Fruit fly (Drosophila melanogaster) whole organism, prepupa: ENCODE data around the gene CG4287.

Experiments
- Blimp-1 ChIP-seq: fragments of 200-800 bp; sonication (Bioruptor generic); optimal IDR thresholded peaks from 3 replicates; lab custom pipeline; 2017; ENCODE audit warnings: missing biosample characterization, missing genetic modification characterization, mild to moderate bottlenecking, moderate library complexity, missing genetic modification reagents
- CG10669 ChIP-seq: fragments of 200-800 bp; sonication (Bioruptor generic); optimal IDR thresholded peaks from 3 replicates; lab custom pipeline; 2018; ENCODE audit warnings: missing biosample characterization, mild to moderate bottlenecking, missing genetic modification characterization, moderate library complexity
- CG11294 ChIP-seq: fragments of 200-800 bp; sonication (Bioruptor generic); IDR thresholded peaks from 2 replicates; pipeline ENCODE4 v1.3.6; 2022; ENCODE audit warnings: missing biosample characterization, missing genetic modification characterization
- CG11902 ChIP-seq: fragments of 200-800 bp; sonication (Bioruptor generic); optimal IDR thresholded peaks from 3 replicates; lab custom pipeline; 2016; ENCODE audit warnings: missing biosample characterization, missing genetic modification characterization
- CG15336 ChIP-seq: fragments of 200-800 bp; sonication (Bioruptor generic); IDR thresholded peaks from 2 replicates; pipeline ENCODE4 v1.3.6; 2022; ENCODE audit warnings: missing biosample characterization, missing genetic modification characterization
- CG1621 ChIP-seq: fragments of 200-800 bp; sonication (Bioruptor generic); optimal IDR thresholded peaks from 3 replicates; lab custom pipeline; 2018; ENCODE audit warnings: missing biosample characterization, mild to moderate bottlenecking, missing genetic modification characterization
- CG16779 ChIP-seq: fragments of 200-800 bp; sonication (Bioruptor generic); optimal IDR thresholded peaks from 3 replicates; lab custom pipeline; 2017; ENCODE audit warnings: missing biosample characterization, mild to moderate bottlenecking, missing genetic modification characterization
- CG3032 ChIP-seq: fragments of 200-800 bp; optimal IDR thresholded peaks from 2 replicates; lab custom pipeline; 2019; ENCODE audit warnings: missing biosample characterization, mild to moderate bottlenecking, missing genetic modification characterization, moderate library complexity
- CG31627 ChIP-seq: fragments of 200-800 bp; sonication (Bioruptor generic); optimal IDR thresholded peaks from 3 replicates; lab custom pipeline; 2016; ENCODE audit warnings: missing biosample characterization, missing genetic modification characterization
- CG32006 ChIP-seq: fragments of 200-800 bp; sonication (Bioruptor generic); optimal IDR thresholded peaks from 3 replicates; lab custom pipeline; 2017; ENCODE audit warnings: missing biosample characterization, mild to moderate bottlenecking, missing genetic modification characterization
- CG34406 ChIP-seq: fragments of 200-800 bp; sonication (Bioruptor generic); optimal IDR thresholded peaks from 3 replicates; lab custom pipeline; 2016; ENCODE audit warnings: missing biosample characterization, missing genetic modification characterization
- CG3919 ChIP-seq: fragments of 200-800 bp; sonication (Bioruptor generic); optimal IDR thresholded peaks from 3 replicates; lab custom pipeline; 2016; ENCODE audit warnings: missing biosample characterization, missing genetic modification characterization
- CG4318 ChIP-seq: fragments of 200-800 bp; sonication (Bioruptor generic); optimal IDR thresholded peaks from 3 replicates; lab custom pipeline; 2017; ENCODE audit warnings: missing biosample characterization, mild to moderate bottlenecking, missing genetic modification characterization
- CG6276 ChIP-seq: fragments of 200-800 bp; sonication (Bioruptor generic); optimal IDR thresholded peaks from 2 replicates; lab custom pipeline; 2017; ENCODE audit warnings: missing biosample characterization, mild to moderate bottlenecking, missing genetic modification characterization
- CG6808 ChIP-seq: fragments of 200-800 bp; sonication (Bioruptor generic); optimal IDR thresholded peaks from 3 replicates; lab custom pipeline; 2017; ENCODE audit warnings: missing biosample characterization, missing genetic modification characterization, mild to moderate bottlenecking, moderate library complexity, missing genetic modification reagents
- CG6854 ChIP-seq: fragments of 200-800 bp; sonication (Bioruptor generic); optimal IDR thresholded peaks from 2 replicates; lab custom pipeline; 2017; ENCODE audit warnings: missing biosample characterization, mild to moderate bottlenecking, missing genetic modification characterization
- CG7368 ChIP-seq: fragments of 200-800 bp; sonication (Bioruptor generic); optimal IDR thresholded peaks from 3 replicates; lab custom pipeline; 2016; ENCODE audit warnings: missing biosample characterization, missing genetic modification characterization
- CG8119 ChIP-seq: fragments of 200-800 bp; sonication (Bioruptor generic); IDR thresholded peaks from 3 replicates; pipeline ENCODE4 v1.3.6; 2022; ENCODE audit warnings: missing biosample characterization, missing genetic modification characterization
- CG8319 ChIP-seq: fragments of 200-800 bp; sonication (Bioruptor generic); optimal IDR thresholded peaks from 3 replicates; lab custom pipeline; 2016; ENCODE audit warnings: missing biosample characterization, missing genetic modification characterization
- CG8632 ChIP-seq: fragments of 200-800 bp; sonication (Bioruptor generic); optimal IDR thresholded peaks from 3 replicates; lab custom pipeline; 2016; ENCODE audit warnings: missing biosample characterization, missing genetic modification characterization
- CG9139 ChIP-seq: fragments of 200-800 bp; sonication (Bioruptor generic); optimal IDR thresholded peaks from 3 replicates; lab custom pipeline; 2017; ENCODE audit warnings: missing biosample characterization, mild to moderate bottlenecking, missing genetic modification characterization
- Eip75B ChIP-seq: fragments of 200-800 bp; sonication (Bioruptor generic); optimal IDR thresholded peaks from 3 replicates; lab custom pipeline; 2016; ENCODE audit warnings: missing biosample characterization, missing genetic modification characterization
- Eip78C ChIP-seq: fragments of 200-800 bp; sonication (Bioruptor generic); peaks from one replicate; lab custom pipeline; 2016; ENCODE audit warnings: missing biosample characterization, missing genetic modification characterization
- Eip93F ChIP-seq: fragments of 200-800 bp; sonication (Bioruptor generic); optimal IDR thresholded peaks from 2 replicates; lab custom pipeline; 2016; ENCODE audit warnings: missing biosample characterization, mild to moderate bottlenecking, missing genetic modification characterization
- Ets21C ChIP-seq: fragments of 200-800 bp; sonication (Bioruptor generic); optimal IDR thresholded peaks from 3 replicates; lab custom pipeline; 2016; ENCODE audit warnings: missing biosample characterization, missing genetic modification characterization
- Ets96B ChIP-seq: fragments of 200-800 bp; optimal IDR thresholded peaks from 2 replicates; lab custom pipeline; 2019; ENCODE audit warnings: missing biosample characterization, mild to moderate bottlenecking, missing genetic modification characterization, moderate library complexity
- Gug ChIP-seq: fragments of 200-800 bp; sonication (Bioruptor generic); IDR thresholded peaks from 2 replicates; pipeline ENCODE4 v1.3.6; 2022; ENCODE audit warnings: missing biosample characterization, missing genetic modification characterization
- Hr38 ChIP-seq: sonication (Bioruptor generic); optimal IDR thresholded peaks from 2 replicates; lab custom pipeline; 2016; ENCODE audit warnings: missing biosample characterization, missing genetic modification characterization
- Hr39 ChIP-seq: fragments of 200-800 bp; sonication (Bioruptor generic); optimal IDR thresholded peaks from 2 replicates; lab custom pipeline; 2016; ENCODE audit warnings: missing biosample characterization, missing genetic modification characterization
- Hr4 ChIP-seq: fragments of 200-800 bp; sonication (Bioruptor generic); optimal IDR thresholded peaks from 3 replicates; lab custom pipeline; 2016; ENCODE audit warnings: missing biosample characterization, missing genetic modification characterization
- Lpt ChIP-seq: fragments of 200-800 bp; sonication (Bioruptor generic); optimal IDR thresholded peaks from 3 replicates; lab custom pipeline; 2016; ENCODE audit warnings: missing biosample characterization, missing genetic modification characterization
- OdsH ChIP-seq: fragments of 200-800 bp; sonication (Bioruptor generic); optimal IDR thresholded peaks from 3 replicates; lab custom pipeline; 2016; ENCODE audit warnings: missing biosample characterization, missing genetic modification characterization
- Smox ChIP-seq: fragments of 200-800 bp; sonication (Bioruptor generic); optimal IDR thresholded peaks from 3 replicates; lab custom pipeline; 2016; ENCODE audit warnings: missing biosample characterization, missing genetic modification characterization
- Sox102F ChIP-seq: fragments of 200-800 bp; sonication (Bioruptor generic); optimal IDR thresholded peaks from 2 replicates; lab custom pipeline; 2016; ENCODE audit warnings: missing biosample characterization, mild to moderate bottlenecking, missing genetic modification characterization
- Sox14 ChIP-seq: fragments of 200-800 bp; sonication (Bioruptor generic); optimal IDR thresholded peaks from 3 replicates; lab custom pipeline; 2016; ENCODE audit warnings: missing biosample characterization, missing genetic modification characterization
- achi ChIP-seq: fragments of 200-800 bp; sonication (Bioruptor generic); optimal IDR thresholded peaks from 3 replicates; lab custom pipeline; 2016; ENCODE audit warnings: missing biosample characterization, missing genetic modification characterization
- acj6 ChIP-seq: fragments of 200-800 bp; sonication (Bioruptor generic); optimal IDR thresholded peaks from 3 replicates; lab custom pipeline; 2016; ENCODE audit warnings: missing biosample characterization, missing genetic modification characterization
- cyc ChIP-seq: fragments of 200-800 bp; sonication (Bioruptor generic); optimal IDR thresholded peaks from 3 replicates; lab custom pipeline; 2016; ENCODE audit warnings: missing biosample characterization, missing genetic modification characterization
- dsx ChIP-seq: fragments of 200-800 bp; optimal IDR thresholded peaks from 3 replicates; lab custom pipeline; 2019; ENCODE audit warnings: missing biosample characterization, mild to moderate bottlenecking, missing genetic modification characterization, moderate library complexity; ENCODE audit not compliant: poor library complexity, severe bottlenecking
- eg ChIP-seq: fragments of 200-800 bp; sonication (Bioruptor generic); IDR thresholded peaks from 3 replicates; pipeline ENCODE4 v1.3.6; 2022; ENCODE audit warnings: missing biosample characterization, missing genetic modification characterization
- fd59A ChIP-seq: fragments of 200-800 bp; sonication (Bioruptor generic); optimal IDR thresholded peaks from 2 replicates; lab custom pipeline; 2017; ENCODE audit warnings: missing biosample characterization, mild to moderate bottlenecking, missing genetic modification characterization, missing genetic modification reagents
- fd85E ChIP-seq: fragments of 200-800 bp; sonication (Bioruptor generic); optimal IDR thresholded peaks from 3 replicates; lab custom pipeline; 2016; ENCODE audit warnings: missing biosample characterization, missing genetic modification characterization
- fkh ChIP-seq: fragments of 200-800 bp; sonication (Bioruptor generic); optimal IDR thresholded peaks from 3 replicates; lab custom pipeline; 2017; ENCODE audit warnings: missing biosample characterization, mild to moderate bottlenecking, missing genetic modification characterization, moderate library complexity
- lz ChIP-seq: fragments of 200-800 bp; sonication (Bioruptor generic); optimal IDR thresholded peaks from 3 replicates; lab custom pipeline; 2016; ENCODE audit warnings: missing biosample characterization, missing genetic modification characterization
- net ChIP-seq: fragments of 200-800 bp; sonication (Bioruptor generic); optimal IDR thresholded peaks from 3 replicates; lab custom pipeline; 2016; ENCODE audit warnings: missing biosample characterization, missing genetic modification characterization
- pdm3 ChIP-seq: fragments of 200-800 bp; sonication (Bioruptor generic); optimal IDR thresholded peaks from 3 replicates; lab custom pipeline; 2016; ENCODE audit warnings: missing biosample characterization, missing genetic modification characterization
- salr ChIP-seq, 2 experiments: fragments of 200-800 bp; sonication (Bioruptor generic); optimal IDR thresholded peaks; 3 replicates each; lab custom pipeline; 2016 to 2018; ENCODE audit warnings: missing biosample characterization in 2 of 2, missing genetic modification characterization in 2 of 2, mild to moderate bottlenecking in 1 of 2
- spab ChIP-seq: fragments of 200-800 bp; sonication (Bioruptor generic); optimal IDR thresholded peaks from 2 replicates; lab custom pipeline; 2017; ENCODE audit warnings: missing biosample characterization, mild to moderate bottlenecking, missing genetic modification characterization, missing genetic modification reagents
- ss ChIP-seq, 2 experiments: fragments of 200-800 bp; sonication (Bioruptor generic); optimal IDR thresholded peaks; 2 replicates in 1 of 2; 3 replicates in 1 of 2; lab custom pipeline; 2017 to 2018; ENCODE audit warnings: mild to moderate bottlenecking in 2 of 2, missing biosample characterization in 2 of 2, missing genetic modification characterization in 2 of 2, moderate library complexity in 1 of 2
- topi ChIP-seq: fragments of 200-800 bp; sonication (Bioruptor generic); optimal IDR thresholded peaks from 3 replicates; lab custom pipeline; 2016; ENCODE audit warnings: missing biosample characterization, missing genetic modification characterization
- vri ChIP-seq: fragments of 200-800 bp; sonication (Bioruptor generic); optimal IDR thresholded peaks from 3 replicates; lab custom pipeline; 2016; ENCODE audit warnings: missing biosample characterization, mild to moderate bottlenecking, missing genetic modification characterization

The CG4287 gene

DNA sequence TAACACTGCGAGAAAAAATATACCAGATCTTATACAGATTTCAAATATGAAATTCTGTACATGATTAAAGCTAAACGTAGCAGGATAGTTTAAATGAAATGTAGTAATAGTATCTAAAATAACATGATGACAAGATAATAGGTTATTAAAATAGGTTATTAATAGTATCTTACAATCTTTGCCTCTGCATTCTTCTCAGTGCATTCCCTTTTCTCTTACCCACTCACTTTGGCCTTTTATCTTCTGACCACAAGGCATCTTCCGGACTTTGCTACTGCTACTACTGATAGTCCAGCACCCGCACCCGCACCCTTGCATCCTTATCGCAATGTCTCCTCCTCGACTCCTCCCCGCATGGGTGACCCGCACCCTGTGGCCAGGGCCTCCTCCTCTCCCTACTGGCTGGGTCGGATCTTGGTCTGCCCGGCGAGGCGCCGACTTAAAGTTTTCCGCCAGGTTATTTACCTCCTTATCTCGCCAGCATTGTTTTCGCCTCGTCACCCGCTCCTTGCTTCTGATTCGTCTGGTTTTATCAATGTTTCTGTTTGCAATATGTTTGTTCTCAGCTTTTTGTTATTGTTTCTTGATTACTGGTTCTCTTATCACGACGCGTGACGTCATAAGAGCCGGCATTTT lies 20.9 kb upstream of the CG4287 start:
- TF ChIP-seq topi (GFP tag; lab: Kevin White, UChicago) (peak; percentile 72), Sox14 (GFP tag; lab: Kevin White, UChicago) (peak; percentile 67), Eip75B (GFP tag; lab: Kevin White, UChicago) (peak; percentile 82), CG7368 (peak; percentile 58), CG10669 (GFP tag; lab: Kevin White, UChicago) (peak; percentile 74), OdsH (GFP tag; lab: Kevin White, UChicago) (peak; percentile 78), Sox102F (GFP tag; lab: Kevin White, UChicago) (peak; percentile 67), net (GFP tag; lab: Kevin White, UChicago) (peak; percentile 70), CG1621 (peak; percentile 64), eg (GFP tag; lab: Robert Waterston, UW) (peak; percentile 81), CG16779 (tag; lab: Kevin White, UChicago) (peak; percentile 71), Hr38 (peak; percentile 12), Smox (GFP tag; lab: Kevin White, UChicago) (peak; percentile 80), spab (GFP tag; lab: Kevin White, UChicago) (peak; percentile 80), CG8119 (GFP tag; lab: Robert Waterston, UW) (peak; percentile 86), CG6808 (GFP tag; lab: Kevin White, UChicago) (peak; percentile 81), CG11902 (GFP tag; lab: Kevin White, UChicago) (peak; percentile 36), CG3032 (tag; lab: Kevin White, UChicago) (peak; percentile 80), CG8319 (GFP tag; lab: Kevin White, UChicago) (peak; percentile 58), lz (GFP tag; lab: Kevin White, UChicago) (peak; percentile 70), salr (GFP tag; optimal IDR thresholded peaks at IDR 0.05; lab: Kevin White, UChicago) (peak; percentile 51 to 84), fd59A (GFP tag; lab: Kevin White, UChicago) (peak; percentile 63), ss (GFP tag; optimal IDR thresholded peaks at IDR 0.05; lab: Kevin White, UChicago) (peak; percentile 84 to 88), CG11294 (GFP tag; lab: Robert Waterston, UW) (peak; percentile 42; the same call in 1 of the 2 replicates), Gug (GFP tag; lab: Robert Waterston, UW) (peak; percentile 79), fd85E (GFP tag; lab: Kevin White, UChicago) (no peak), CG15336 (GFP tag; lab: Robert Waterston, UW) (peak; percentile 83), acj6 (GFP tag; lab: Kevin White, UChicago) (peak; percentile 77), CG34406 (peak; percentile 76), vri (GFP tag; lab: Kevin White, UChicago) (peak; percentile 27), CG3919 (GFP tag; lab: Kevin White, UChicago) (peak; percentile 75), cyc (peak; percentile 54), CG4318 (GFP tag; lab: Kevin White, UChicago) (peak; percentile 54), achi (GFP tag; lab: Kevin White, UChicago) (peak; percentile 74), Blimp-1 (GFP tag; lab: Kevin White, UChicago) (peak; percentile 32), fkh (GFP tag; lab: Kevin White, UChicago) (peak; percentile 66), Hr4 (GFP tag; lab: Kevin White, UChicago) (peak; percentile 77), Ets21C (peak; percentile 41), pdm3 (GFP tag; lab: Kevin White, UChicago) (peak; percentile 78), CG32006 (GFP tag; lab: Kevin White, UChicago) (peak; percentile 81), Eip78C (GFP tag; lab: Kevin White, UChicago) (peak; percentile 95), CG6854 (GFP tag; lab: Kevin White, UChicago) (peak; percentile 26), dsx (GFP tag; lab: Kevin White, UChicago) (peak; percentile 75), Eip93F (GFP tag; lab: Kevin White, UChicago) (no peak), CG6276 (peak; percentile 75), CG9139 (GFP tag; lab: Kevin White, UChicago) (peak; percentile 74), CG31627 (peak; percentile 71), Lpt (GFP tag; lab: Kevin White, UChicago) (peak; percentile 70), Ets96B (tag; lab: Kevin White, UChicago) (peak; percentile 86), Hr39 (GFP tag; lab: Kevin White, UChicago) (peak; percentile 67), CG8632 (GFP tag; lab: Kevin White, UChicago) (peak; percentile 74)
